Worm (Caenorhabditis elegans) whole organism, midembryonic: ENCODE data around the gene crb-1.

Source experiments
- T22C8.4 ChIP-seq: fragments of 200-800 bp; sonication (Bioruptor generic); IDR thresholded peaks from 2 replicates; pipeline ENCODE4 v1.3.6; 2022; ENCODE audit warnings: missing genetic modification characterization, missing compliant biosample characterization
- med-1 ChIP-seq: sonication (generic microtip); optimal IDR thresholded peaks from 2 replicates; lab custom pipeline; 2017; ENCODE audit warnings: missing genetic modification characterization, mild to moderate bottlenecking, missing compliant biosample characterization, antibody characterized with exemption, missing genetic modification reagents; ENCODE audit not compliant: insufficient read depth
- ref-1 ChIP-seq: fragments of 200-800 bp; sonication (Bioruptor generic); conservative IDR thresholded peaks from 2 replicates; pipeline ENCODE4 v1.3.6; 2022; ENCODE audit warnings: missing genetic modification reagents, missing genetic modification characterization, missing compliant biosample characterization
- tab-1 ChIP-seq: fragments of 200-800 bp; sonication (Bioruptor generic); IDR thresholded peaks from 2 replicates; pipeline ENCODE4 v1.3.6; 2022; ENCODE audit warnings: missing genetic modification characterization, missing compliant biosample characterization
- ztf-23 ChIP-seq: fragments of 200-800 bp; sonication (Bioruptor generic); IDR thresholded peaks from 2 replicates; pipeline ENCODE4 v1.3.6; 2022; ENCODE audit warnings: missing genetic modification reagents, missing genetic modification characterization, missing compliant biosample characterization

ce11 chrX:17384343-17384742, 29.5 kb downstream of the crb-1 start:
- TF ChIP-seq ztf-23 (GFP tag; lab: Robert Waterston, UW) (no peak), med-1 (no peak), T22C8.4 (no peak), ref-1 (GFP tag; lab: Robert Waterston, UW) (no peak), tab-1 (GFP tag; lab: Robert Waterston, UW) (no peak)
